Worm (Caenorhabditis elegans) whole organism, young adult: ENCODE measurements around the gene D2024.18.

ENCODE experiments used
- C06A6.2 ChIP-seq: fragments of 200-800 bp; sonication (Bioruptor generic); conservative IDR thresholded peaks from 2 replicates; pipeline ENCODE4 v1.3.6; 2022; ENCODE audit warnings: missing genetic modification characterization, missing compliant biosample characterization
- D2030.7 ChIP-seq: fragments of 200-800 bp; sonication (Bioruptor generic); IDR thresholded peaks from 2 replicates; pipeline ENCODE4 v1.3.6; 2022; ENCODE audit warnings: missing genetic modification reagents, missing genetic modification characterization, missing compliant biosample characterization
- F10E7.11 ChIP-seq: sonication (generic microtip); optimal IDR thresholded peaks from 2 replicates; lab custom pipeline; 2017; ENCODE audit warnings: mild to moderate bottlenecking, missing genetic modification characterization, moderate library complexity, missing compliant biosample characterization
- F23B12.7 ChIP-seq: sonication (generic microtip); optimal IDR thresholded peaks from 2 replicates; lab custom pipeline; 2017; ENCODE audit warnings: missing genetic modification characterization, mild to moderate bottlenecking, missing compliant biosample characterization, antibody characterized with exemption, moderate library complexity; ENCODE audit not compliant: insufficient read depth
- F33H1.4 ChIP-seq: fragments of 200-800 bp; sonication (Bioruptor generic); IDR thresholded peaks from 2 replicates; pipeline ENCODE4 v1.3.6; 2022; ENCODE audit warnings: missing genetic modification reagents, missing genetic modification characterization, missing compliant biosample characterization
- F57C9.4 ChIP-seq: sonication (generic microtip); optimal IDR thresholded peaks from 2 replicates; lab custom pipeline; 2017; ENCODE audit warnings: mild to moderate bottlenecking, missing genetic modification characterization, missing compliant biosample characterization
- K11D2.4 ChIP-seq: fragments of 200-800 bp; sonication (Bioruptor generic); IDR thresholded peaks from 2 replicates; pipeline ENCODE4 v1.3.6; 2022; ENCODE audit warnings: missing genetic modification reagents, missing genetic modification characterization, missing compliant biosample characterization
- T07F8.4 ChIP-seq: sonication (generic microtip); optimal IDR thresholded peaks from 2 replicates; lab custom pipeline; 2016; ENCODE audit warnings: mild to moderate bottlenecking, missing genetic modification characterization, moderate library complexity, missing compliant biosample characterization
- akir-1 ChIP-seq: fragments of 200-800 bp; sonication (Bioruptor generic); optimal IDR thresholded peaks from 2 replicates; lab custom pipeline; 2018; ENCODE audit warnings: mild to moderate bottlenecking, missing genetic modification characterization, moderate library complexity, missing compliant biosample characterization
- aptf-3 ChIP-seq: fragments of 200-800 bp; sonication (Bioruptor generic); IDR thresholded peaks from 2 replicates; pipeline ENCODE4 v1.3.6; 2022; ENCODE audit warnings: missing genetic modification characterization, missing compliant biosample characterization
- athp-1 ChIP-seq: sonication (generic microtip); optimal IDR thresholded peaks from 2 replicates; lab custom pipeline; 2017; ENCODE audit warnings: mild to moderate bottlenecking, missing genetic modification characterization, missing compliant biosample characterization
- attf-5 ChIP-seq: fragments of 200-800 bp; sonication (Bioruptor generic); optimal IDR thresholded peaks from 2 replicates; lab custom pipeline; 2018; ENCODE audit warnings: mild to moderate bottlenecking, missing genetic modification characterization, missing compliant biosample characterization
- bed-1 ChIP-seq: fragments of 200-800 bp; sonication (Bioruptor generic); IDR thresholded peaks from 2 replicates; pipeline ENCODE4 v1.3.6; 2022; ENCODE audit warnings: missing genetic modification reagents, missing genetic modification characterization, missing compliant biosample characterization
- ccch-3 ChIP-seq: fragments of 200-800 bp; sonication (Bioruptor generic); optimal IDR thresholded peaks from 2 replicates; lab custom pipeline; 2018; ENCODE audit warnings: mild to moderate bottlenecking, missing genetic modification characterization, missing compliant biosample characterization
- cebp-2 ChIP-seq: fragments of 200-800 bp; sonication (Bioruptor generic); IDR thresholded peaks from 2 replicates; pipeline ENCODE4 v1.3.6; 2022; ENCODE audit warnings: missing genetic modification characterization, missing compliant biosample characterization
- ceh-58 ChIP-seq: fragments of 200-800 bp; sonication (Bioruptor generic); IDR thresholded peaks from 2 replicates; pipeline ENCODE4 v1.3.6; 2022; ENCODE audit warnings: missing genetic modification characterization, missing compliant biosample characterization
- efl-1 ChIP-seq: fragments of 150-350 bp; optimal IDR thresholded peaks from 2 replicates; lab custom pipeline; 2014; ENCODE audit warnings: missing biosample characterization, missing genetic modification reagents, missing genetic modification characterization
- egl-44 ChIP-seq: fragments of 200-800 bp; sonication (Bioruptor generic); IDR thresholded peaks from 2 replicates; pipeline ENCODE4 v1.3.6; 2022; ENCODE audit warnings: missing genetic modification reagents, missing genetic modification characterization, missing compliant biosample characterization
- fkh-3 ChIP-seq: sonication (generic microtip); optimal IDR thresholded peaks from 2 replicates; lab custom pipeline; 2016; ENCODE audit warnings: mild to moderate bottlenecking, missing genetic modification characterization, missing compliant biosample characterization
- hlh-26 ChIP-seq: fragments of 200-800 bp; sonication (Bioruptor generic); conservative IDR thresholded peaks from 2 replicates; pipeline ENCODE4 v1.3.6; 2022; ENCODE audit warnings: missing genetic modification reagents, missing genetic modification characterization, missing compliant biosample characterization
- hmg-20 ChIP-seq: fragments of 200-800 bp; sonication (Bioruptor generic); IDR thresholded peaks from 2 replicates; pipeline ENCODE4 v1.3.6; 2022; ENCODE audit warnings: missing genetic modification reagents, missing genetic modification characterization, missing compliant biosample characterization
- hrde-1 ChIP-seq: sonication (generic microtip); optimal IDR thresholded peaks from 2 replicates; lab custom pipeline; 2016; ENCODE audit warnings: missing genetic modification characterization, mild to moderate bottlenecking, missing compliant biosample characterization, moderate library complexity, missing genotype, missing genetic modification reagents, borderline replicate concordance
- hsf-1 ChIP-seq: fragments of 200-800 bp; sonication (Bioruptor generic); IDR thresholded peaks from 2 replicates; pipeline ENCODE4 v1.3.6; 2022; ENCODE audit warnings: missing genetic modification reagents, missing genetic modification characterization, missing compliant biosample characterization
- lag-1 ChIP-seq: fragments of 200-800 bp; sonication (Bioruptor generic); IDR thresholded peaks from 2 replicates; pipeline ENCODE4 v1.3.6; 2022; ENCODE audit warnings: missing genetic modification reagents, missing genetic modification characterization, missing compliant biosample characterization
- let-607 ChIP-seq, 2 experiments: fragments of 200-800 bp in 1 of 2; sonication (Bioruptor generic) in 1 of 2; sonication (generic microtip) in 1 of 2; optimal IDR thresholded peaks; 2 replicates each; lab custom pipeline; 2016 to 2018; ENCODE audit warnings: mild to moderate bottlenecking in 2 of 2, missing compliant biosample characterization in 2 of 2, missing genetic modification characterization in 2 of 2, moderate library complexity in 2 of 2, missing genotype in 1 of 2
- lin-26 ChIP-seq: fragments of 200-800 bp; sonication (Bioruptor generic); IDR thresholded peaks from 2 replicates; pipeline ENCODE4 v1.3.6; 2022; ENCODE audit warnings: missing genetic modification reagents, missing genetic modification characterization, missing compliant biosample characterization
- lin-35 ChIP-seq, 3 experiments: fragments of 150-350 bp in 2 of 3; sonication (generic microtip) in 1 of 3; optimal IDR thresholded peaks; 2 replicates each; lab custom pipeline; 2014 to 2018; ENCODE audit warnings: missing biosample characterization in 3 of 3, missing genetic modification characterization in 3 of 3, missing genetic modification reagents in 3 of 3
- madf-10 ChIP-seq: sonication (generic microtip); optimal IDR thresholded peaks from 2 replicates; lab custom pipeline; 2016; ENCODE audit warnings: mild to moderate bottlenecking, missing genetic modification characterization, missing compliant biosample characterization
- madf-3 ChIP-seq: fragments of 200-800 bp; sonication (Bioruptor generic); IDR thresholded peaks from 2 replicates; pipeline ENCODE4 v1.3.6; 2022; ENCODE audit warnings: missing genetic modification reagents, missing genetic modification characterization, missing compliant biosample characterization
- madf-8 ChIP-seq: fragments of 200-800 bp; sonication (Bioruptor generic); conservative IDR thresholded peaks from 2 replicates; pipeline ENCODE4 v1.3.6; 2022; ENCODE audit warnings: missing genetic modification reagents, missing genetic modification characterization, missing compliant biosample characterization
- mel-28 ChIP-seq: sonication (generic microtip); optimal IDR thresholded peaks from 2 replicates; lab custom pipeline; 2016; ENCODE audit warnings: borderline replicate concordance, mild to moderate bottlenecking, missing genetic modification characterization, missing compliant biosample characterization
- mes-4 ChIP-seq: sonication (generic microtip); optimal IDR thresholded peaks from 2 replicates; lab custom pipeline; 2016; ENCODE audit warnings: missing genotype, missing genetic modification characterization, missing compliant biosample characterization
- mxl-1 ChIP-seq: sonication (generic microtip); optimal IDR thresholded peaks from 2 replicates; lab custom pipeline; 2016; ENCODE audit warnings: missing genetic modification characterization, missing compliant biosample characterization
- nfya-2 ChIP-seq: fragments of 200-800 bp; sonication (Bioruptor generic); IDR thresholded peaks from 2 replicates; pipeline ENCODE4 v1.3.6; 2022; ENCODE audit warnings: missing genetic modification reagents, missing genetic modification characterization, missing compliant biosample characterization
- nfyb-1 ChIP-seq: fragments of 200-800 bp; sonication (Bioruptor generic); IDR thresholded peaks from 2 replicates; pipeline ENCODE4 v1.3.6; 2022; ENCODE audit warnings: missing genetic modification reagents, missing genetic modification characterization, missing compliant biosample characterization
- nhr-179 ChIP-seq: sonication (generic microtip); optimal IDR thresholded peaks from 2 replicates; lab custom pipeline; 2016; ENCODE audit warnings: mild to moderate bottlenecking, missing genetic modification characterization, missing compliant biosample characterization
- nhr-90 ChIP-seq: sonication (generic microtip); optimal IDR thresholded peaks from 2 replicates; lab custom pipeline; 2016; ENCODE audit warnings: missing genotype, mild to moderate bottlenecking, missing genetic modification characterization, missing compliant biosample characterization
- sea-2 ChIP-seq: fragments of 200-800 bp; sonication (Bioruptor generic); IDR thresholded peaks from 2 replicates; pipeline ENCODE4 v1.3.6; 2022; ENCODE audit warnings: missing genetic modification characterization, missing compliant biosample characterization
- snpc-3.4 ChIP-seq: sonication (generic microtip); optimal IDR thresholded peaks from 2 replicates; lab custom pipeline; 2017; ENCODE audit warnings: missing genetic modification characterization, mild to moderate bottlenecking, missing compliant biosample characterization, antibody characterized with exemption, moderate library complexity, missing genotype, missing genetic modification reagents
- tbp1 ChIP-seq: fragments of 200-800 bp; sonication (Bioruptor generic); optimal IDR thresholded peaks from 2 replicates; lab custom pipeline; 2018; ENCODE audit warnings: mild to moderate bottlenecking, missing genetic modification characterization, missing compliant biosample characterization
- unc-130 ChIP-seq: sonication (generic microtip); optimal IDR thresholded peaks from 2 replicates; lab custom pipeline; 2016; ENCODE audit warnings: missing genetic modification reagents, missing genetic modification characterization, missing compliant biosample characterization
- xnd-1 ChIP-seq: sonication (generic microtip); optimal IDR thresholded peaks from 2 replicates; lab custom pipeline; 2016; ENCODE audit warnings: missing genotype, missing genetic modification reagents, missing genetic modification characterization, missing compliant biosample characterization
- ztf-25 ChIP-seq: fragments of 200-800 bp; sonication (Bioruptor generic); IDR thresholded peaks from 2 replicates; pipeline ENCODE4 v1.3.6; 2022; ENCODE audit warnings: missing genetic modification reagents, missing genetic modification characterization, missing compliant biosample characterization
- ztf-3 ChIP-seq: fragments of 200-800 bp; sonication (Bioruptor generic); optimal IDR thresholded peaks from 2 replicates; lab custom pipeline; 2018; ENCODE audit warnings: mild to moderate bottlenecking, missing genetic modification characterization, missing compliant biosample characterization

Gene D2024.18

DNA sequence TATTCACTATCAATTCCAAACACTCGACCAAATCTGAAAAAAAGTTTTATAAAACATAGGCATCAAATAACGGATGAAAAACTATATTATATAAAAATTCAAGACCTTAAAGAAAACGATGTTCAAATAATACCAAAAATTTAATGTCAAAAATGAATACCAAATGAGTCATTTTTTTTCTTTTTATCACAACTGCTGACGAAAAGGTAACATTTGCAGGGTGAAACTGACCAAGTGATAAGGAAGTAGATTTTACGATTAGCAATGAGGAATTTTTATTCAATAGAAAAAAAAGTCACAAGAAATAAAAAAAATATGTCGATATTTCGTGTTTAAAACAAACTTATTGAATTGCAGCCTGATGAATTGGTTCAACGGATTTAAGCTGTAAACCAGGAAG is 35.6 kb downstream of the D2024.18 start, which contains the start of gene C06E4.8:
C06E4.8 (minus strand) TSS at position 37 of the 400 bp plus-strand sequence.
- no peak for TF ChIP-seq sea-2 (GFP tag; lab: Robert Waterston, UW)
- TF ChIP-seq hsf-1 (GFP tag; lab: Robert Waterston, UW) = no peak
- no peak for TF ChIP-seq nhr-90 (tag; lab: Kevin White, UChicago)
- TF ChIP-seq attf-5 (GFP tag; lab: Kevin White, UChicago) = no peak
- no peak for TF ChIP-seq unc-130 (GFP tag; lab: Kevin White, UChicago)
- no peak for TF ChIP-seq madf-10 (tag; lab: Kevin White, UChicago)
- TF ChIP-seq C06A6.2 = no peak
- TF ChIP-seq F33H1.4 (GFP tag; lab: Robert Waterston, UW) = no peak
- no peak for TF ChIP-seq lag-1 (GFP tag; lab: Robert Waterston, UW)
- TF ChIP-seq let-607 (tag; optimal IDR thresholded peaks at IDR 0.05; lab: Kevin White, UChicago) = no peak
- no peak for TF ChIP-seq nhr-179 (tag; lab: Kevin White, UChicago)
- no peak for TF ChIP-seq xnd-1 (tag; lab: Kevin White, UChicago)
- TF ChIP-seq, all 124 proteins: peak for 0

DNA sequence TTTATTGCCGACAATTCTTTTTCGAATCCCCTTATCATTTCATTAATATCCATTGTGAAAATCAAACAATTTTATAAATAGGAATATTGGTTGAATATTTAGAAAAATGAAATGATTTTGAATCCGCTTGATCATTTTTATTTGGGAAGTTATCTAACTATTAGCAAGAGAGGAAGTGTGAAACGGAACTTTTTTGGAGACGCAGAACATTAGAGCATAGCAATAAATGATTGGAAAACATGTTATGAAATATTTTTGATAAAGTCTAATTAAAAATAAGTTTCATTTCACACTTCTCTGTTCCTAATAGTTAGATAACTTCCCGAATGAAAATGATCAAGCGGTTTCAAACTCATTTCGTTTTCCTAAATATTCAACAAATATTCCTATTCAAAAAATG is 37.2 kb downstream of the D2024.18 start, which contains the start of gene F42C5.3:
F42C5.3 (minus strand) TSS at position 101 of the 400 bp plus-strand sequence.
- no peak for TF ChIP-seq efl-1 (GFP tag; lab: Kevin White, UChicago)
- no peak for TF ChIP-seq ztf-25 (GFP tag; lab: Robert Waterston, UW)
- TF ChIP-seq hmg-20 (GFP tag; lab: Robert Waterston, UW) = no peak
- no peak for TF ChIP-seq egl-44 (GFP tag; lab: Robert Waterston, UW)
- no peak for TF ChIP-seq bed-1
- TF ChIP-seq lin-26 (GFP tag; lab: Robert Waterston, UW) = no peak
- TF ChIP-seq madf-8 (GFP tag; lab: Robert Waterston, UW) = no peak
- TF ChIP-seq aptf-3 (GFP tag; lab: Robert Waterston, UW) = no peak
- TF ChIP-seq K11D2.4 = no peak
- no peak for TF ChIP-seq C06A6.2
- TF ChIP-seq athp-1 (tag; lab: Kevin White, UChicago) = no peak
- TF ChIP-seq F23B12.7 (tag; lab: Kevin White, UChicago) = no peak
- TF ChIP-seq mel-28 (tag; lab: Kevin White, UChicago) = no peak
- no peak for TF ChIP-seq F10E7.11
- no peak for TF ChIP-seq nfyb-1 (GFP tag; lab: Robert Waterston, UW)

DNA sequence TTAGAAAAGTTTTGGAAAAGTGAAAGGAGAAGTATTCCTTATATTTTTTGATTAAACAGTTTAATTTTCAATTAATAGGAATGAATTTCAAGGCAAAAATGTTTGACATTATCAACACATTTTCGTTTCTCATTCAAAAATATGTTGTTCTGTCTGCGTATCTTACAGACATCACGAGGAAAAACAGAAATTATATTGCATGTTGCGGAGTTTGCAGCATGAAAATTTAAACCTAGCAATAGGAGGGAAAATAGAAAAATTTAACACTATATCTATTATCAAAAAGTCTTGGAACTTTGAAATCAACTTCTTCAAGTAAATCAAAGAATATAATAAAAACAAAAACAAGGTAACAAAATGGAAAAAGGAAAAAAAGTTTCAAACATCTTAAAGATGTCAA is 40.8 kb downstream of the D2024.18 start:
- TF ChIP-seq lin-26 (GFP tag; lab: Robert Waterston, UW) = no peak
- TF ChIP-seq F57C9.4 (tag; lab: Kevin White, UChicago) = no peak
- TF ChIP-seq tbp1 (GFP tag; lab: Kevin White, UChicago) = no peak
- TF ChIP-seq T07F8.4 (tag; lab: Kevin White, UChicago) = no peak
- TF ChIP-seq ccch-3 (GFP tag; lab: Kevin White, UChicago) = no peak
- TF ChIP-seq ceh-58 (GFP tag; lab: Robert Waterston, UW) = no peak
- TF ChIP-seq, all 124 proteins: peak for 0

DNA sequence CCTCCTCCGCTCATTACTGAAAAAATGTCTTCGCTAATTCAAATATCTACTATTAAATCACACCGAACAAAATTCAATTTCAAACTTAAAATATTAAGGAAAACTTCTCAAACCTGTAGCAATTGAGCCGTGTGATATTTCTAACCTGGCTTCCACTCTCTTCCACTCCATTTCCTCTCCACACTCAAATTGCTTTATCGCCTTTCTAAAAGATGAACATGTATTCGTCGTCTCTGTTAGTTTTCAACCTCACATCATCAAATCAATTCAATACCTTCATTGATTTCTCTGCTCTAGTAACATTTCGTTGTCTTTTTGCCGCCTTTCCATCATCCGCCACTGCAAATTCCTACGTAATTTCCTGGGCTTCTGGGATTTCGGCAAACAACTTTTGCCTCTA is 41.7 kb downstream of the D2024.18 start, which contains the start of gene F42C5.4:
F42C5.4 (minus strand) TSS at position 171 of the 400 bp plus-strand sequence.
- TF ChIP-seq madf-3 (GFP tag; lab: Robert Waterston, UW) (no peak), ztf-25 (GFP tag; lab: Robert Waterston, UW) (no peak), K11D2.4 (no peak), mxl-1 (tag; lab: Kevin White, UChicago) (no peak), nfya-2 (GFP tag; lab: Robert Waterston, UW) (no peak), snpc-3.4 (tag; lab: Kevin White, UChicago) (no peak), hlh-26 (GFP tag; lab: Robert Waterston, UW) (no peak), mes-4 (tag; lab: Kevin White, UChicago) (no peak), ztf-3 (GFP tag; lab: Kevin White, UChicago) (no peak), ceh-58 (GFP tag; lab: Robert Waterston, UW) (no peak), fkh-3 (tag; lab: Kevin White, UChicago) (no peak), akir-1 (GFP tag; lab: Kevin White, UChicago) (no peak), cebp-2 (GFP tag; lab: Robert Waterston, UW) (no peak), D2030.7 (GFP tag; lab: Robert Waterston, UW) (no peak), lin-35 (GFP tag; optimal IDR thresholded peaks at IDR 0.05; lab: Kevin White, UChicago) (no peak), hrde-1 (tag; lab: Kevin White, UChicago) (no peak), mel-28 (tag; lab: Kevin White, UChicago) (no peak)
